Fruit fly (Drosophila melanogaster) whole organism, wandering third instar larva: Measurements from ENCODE around the gene atk.

Experiments
- Abd-B ChIP-seq: fragments of >200 bp; optimal IDR thresholded peaks from 2 replicates; lab custom pipeline; 2017; ENCODE audit warnings: missing biosample characterization, missing genetic modification characterization
- CrebA ChIP-seq: fragments of 200-800 bp; sonication (Bioruptor generic); optimal IDR thresholded peaks from 2 replicates; lab custom pipeline; 2016; ENCODE audit warnings: missing biosample characterization, mild to moderate bottlenecking, missing genetic modification characterization, borderline replicate concordance
- Dfd ChIP-seq: fragments of >200 bp; optimal IDR thresholded peaks from 2 replicates; lab custom pipeline; 2017; ENCODE audit warnings: missing biosample characterization, missing genetic modification characterization
- Myc ChIP-seq: fragments of >200 bp; optimal IDR thresholded peaks from 2 replicates; lab custom pipeline; 2017
- Vsx2 ChIP-seq: fragments of 200-300, 225-300 bp; sonication (Bioruptor generic); optimal IDR thresholded peaks from 2 replicates; lab custom pipeline; 2018; ENCODE audit warnings: missing biosample characterization, missing genetic modification characterization; ENCODE audit not compliant: partially characterized antibody
- dsf ChIP-seq: sonication (Bioruptor generic); optimal IDR thresholded peaks from 2 replicates; lab custom pipeline; 2016; ENCODE audit warnings: missing biosample characterization, missing genetic modification characterization, borderline replicate concordance
- ey ChIP-seq: fragments of 200-800 bp; sonication (Bioruptor generic); optimal IDR thresholded peaks from 2 replicates; lab custom pipeline; 2016; ENCODE audit warnings: missing biosample characterization, missing genetic modification characterization
- fru ChIP-seq: fragments of 200-800 bp; sonication (Bioruptor generic); optimal IDR thresholded peaks from 3 replicates; lab custom pipeline; 2016; ENCODE audit warnings: missing biosample characterization, mild to moderate bottlenecking, missing genetic modification characterization
- h ChIP-seq: fragments of 200-800 bp; sonication (Bioruptor generic); optimal IDR thresholded peaks from 3 replicates; lab custom pipeline; 2016; ENCODE audit warnings: missing biosample characterization, mild to moderate bottlenecking, missing genetic modification characterization
- jim ChIP-seq: fragments of 175-275, 200-325 bp; sonication (Bioruptor generic); optimal IDR thresholded peaks from 2 replicates; lab custom pipeline; 2016; ENCODE audit warnings: missing biosample characterization, mild to moderate bottlenecking, missing genetic modification characterization
- usp ChIP-seq: fragments of >200 bp; optimal IDR thresholded peaks from 2 replicates; lab custom pipeline; 2017; ENCODE audit warnings: missing biosample characterization, missing genetic modification characterization

- TF ChIP-seq h (GFP tag; lab: Kevin White, UChicago) (no peak), CrebA (GFP tag; lab: Kevin White, UChicago) (no peak), jim (GFP tag; lab: Kevin White, UChicago) (no peak), fru (GFP tag; lab: Kevin White, UChicago) (no peak), Dfd (GFP tag; lab: Kevin White, UChicago) (no peak), Abd-B (GFP tag; lab: Kevin White, UChicago) (no peak), dsf (GFP tag; lab: Kevin White, UChicago) (no peak), usp (GFP tag; lab: Kevin White, UChicago) (no peak), ey (GFP tag; lab: Kevin White, UChicago) (no peak), Myc (lab: Kevin White, UChicago) (no peak), Vsx2 (no peak)
Observed at dm6 chr3L:20470991-20471498, 6.4 kb upstream of the atk start.
